Worm (Caenorhabditis elegans): Measurements from ENCODE around the gene wdr-5.3.
A peak's percentile ranks its signal among the peaks of the same experiment; 100 is the strongest.

wdr-5.3 gene

ce11 chrV:10721912-10722426 lies 14.9 kb upstream of the wdr-5.3 start (continued):
- TF ChIP-seq nhr-19 (GFP tag; conservative IDR thresholded peaks at IDR 0.05) = no peak
- no peak for TF ChIP-seq egl-27 (tag; optimal IDR thresholded peaks at IDR 0.05)
- no peak for TF ChIP-seq dpl-1 (GFP tag; optimal IDR thresholded peaks at IDR 0.05)
- no peak for TF ChIP-seq tbx-2 (tag; optimal IDR thresholded peaks at IDR 0.05)
- no peak for TF ChIP-seq C04F5.9 (tag; optimal IDR thresholded peaks at IDR 0.05)
- TF ChIP-seq unc-130 (tag; optimal IDR thresholded peaks at IDR 0.05) = no peak
- no peak for TF ChIP-seq lir-3 (tag; optimal IDR thresholded peaks at IDR 0.05; ENCODE audit: poor library complexity)
- TF ChIP-seq lin-13 (GFP tag; optimal IDR thresholded peaks at IDR 0.05) = no peak
- TF ChIP-seq snu-23 (GFP tag; optimal IDR thresholded peaks at IDR 0.05) = peak; percentile 20
- TF ChIP-seq elt-2 (tag; optimal IDR thresholded peaks at IDR 0.05) = no peak
- TF ChIP-seq nhr-20 (tag; optimal IDR thresholded peaks at IDR 0.05) = no peak
- no peak for TF ChIP-seq ztf-4 (tag; optimal IDR thresholded peaks at IDR 0.05)
- no peak for TF ChIP-seq lin-35 (GFP tag; optimal IDR thresholded peaks at IDR 0.05)
- no peak for TF ChIP-seq nhr-84 (tag; optimal IDR thresholded peaks at IDR 0.05)
- TF ChIP-seq hpl-2 (GFP tag; optimal IDR thresholded peaks at IDR 0.05) = no peak
- TF ChIP-seq lin-39 (tag; optimal IDR thresholded peaks at IDR 0.05) = no peak
- no peak for TF ChIP-seq nhr-90 (tag; optimal IDR thresholded peaks at IDR 0.05; ENCODE audit: poor library complexity)
- no peak for TF ChIP-seq nhr-237 (tag; optimal IDR thresholded peaks at IDR 0.05)
- no peak for TF ChIP-seq fos-1 (tag; optimal IDR thresholded peaks at IDR 0.05)
- TF ChIP-seq pag-3 (tag; optimal IDR thresholded peaks at IDR 0.05; ENCODE audit: borderline replicate concordance, insufficient read depth) = peak; percentile 48
- no peak for TF ChIP-seq nhr-28 (tag; optimal IDR thresholded peaks at IDR 0.05)
- no peak for TF ChIP-seq zip-4 (GFP tag; optimal IDR thresholded peaks at IDR 0.05)
- peak; percentile 39 for TF ChIP-seq mep-1 (tag; optimal IDR thresholded peaks at IDR 0.05)
- no peak for TF ChIP-seq alr-1 (tag; optimal IDR thresholded peaks at IDR 0.05; ENCODE audit: borderline replicate concordance)
- TF ChIP-seq ceh-82 (tag; optimal IDR thresholded peaks at IDR 0.05) = peak in 1 of 3 experiments; percentile 3
- TF ChIP-seq unc-62 (GFP tag; optimal IDR thresholded peaks at IDR 0.05) = no peak
- no peak for TF ChIP-seq fkh-10 (GFP tag; optimal IDR thresholded peaks at IDR 0.05)
- TF ChIP-seq ceh-90 (tag; optimal IDR thresholded peaks at IDR 0.05) = no peak
- TF ChIP-seq irx-1 (tag; optimal IDR thresholded peaks at IDR 0.05) = no peak
- no peak for TF ChIP-seq pqm-1 (tag; optimal IDR thresholded peaks at IDR 0.05)
- TF ChIP-seq F16B12.6 (tag; optimal IDR thresholded peaks at IDR 0.05) = no peak
- no peak for TF ChIP-seq Y116A8C.19 (tag; optimal IDR thresholded peaks at IDR 0.05; ENCODE audit: borderline replicate concordance)
- no peak for TF ChIP-seq lin-15B (tag; optimal IDR thresholded peaks at IDR 0.05)
- TF ChIP-seq unc-98 (GFP tag; IDR thresholded peaks at IDR 0.05) = no peak
- TF ChIP-seq rnt-1 (tag; optimal IDR thresholded peaks at IDR 0.05) = peak; percentile 51
- no peak for TF ChIP-seq sptf-1 (tag; optimal IDR thresholded peaks at IDR 0.05)
- TF ChIP-seq C34B4.2 (tag; optimal IDR thresholded peaks at IDR 0.05) = no peak
- no peak for TF ChIP-seq hlh-4 (tag; optimal IDR thresholded peaks at IDR 0.05)
- TF ChIP-seq nhr-85 (tag) = no peak
- TF ChIP-seq ztf-11 (tag; optimal IDR thresholded peaks at IDR 0.05) = no peak
- no peak for TF ChIP-seq fkh-8 (tag; optimal IDR thresholded peaks at IDR 0.05)
- TF ChIP-seq sox-4 (tag; optimal IDR thresholded peaks at IDR 0.05) = no peak
- TF ChIP-seq ets-5 (GFP tag; IDR thresholded peaks at IDR 0.05) = no peak
- no peak for TF ChIP-seq ceh-63 (GFP tag; optimal IDR thresholded peaks at IDR 0.05)
- TF ChIP-seq vab-15 (tag; optimal IDR thresholded peaks at IDR 0.05) = no peak
- no peak for TF ChIP-seq nhr-47 (tag; optimal IDR thresholded peaks at IDR 0.05)
- no peak for TF ChIP-seq efl-3 (GFP tag; optimal IDR thresholded peaks at IDR 0.05)
- peak; percentile 81 for TF ChIP-seq lin-14 (GFP tag; optimal IDR thresholded peaks at IDR 0.05)
- TF ChIP-seq egl-13 (tag; optimal IDR thresholded peaks at IDR 0.05) = no peak
- no peak for TF ChIP-seq jun-1 (tag; optimal IDR thresholded peaks at IDR 0.05)
- TF ChIP-seq aha-1 (tag; optimal IDR thresholded peaks at IDR 0.05) = no peak
- no peak for TF ChIP-seq isw-1 (GFP tag; IDR thresholded peaks at IDR 0.05)
- TF ChIP-seq mab-9 (GFP tag; IDR thresholded peaks at IDR 0.05) = no peak

Data from whole organism, L1 larva.